Worm (Caenorhabditis elegans) whole organism, L3 larva: ENCODE measurements around the gene bus-19.
"Not testable (repeated sequence)": the region's sequence is repeated elsewhere in the genome, so short reads cannot be mapped to it uniquely, and the experiment has no call there.

Experiments used
- R02D3.7 ChIP-seq: fragments of 150-350 bp; optimal IDR thresholded peaks from 2 replicates; lab custom pipeline; 2014; ENCODE audit warnings: missing biosample characterization, missing genetic modification characterization
- ZK546.5 ChIP-seq: sonication (generic microtip); optimal IDR thresholded peaks from 2 replicates; lab custom pipeline; 2017; ENCODE audit warnings: missing biosample characterization, missing genetic modification characterization
- aly-2 ChIP-seq: fragments of 150-350 bp; optimal IDR thresholded peaks from 2 replicates; lab custom pipeline; 2014; ENCODE audit warnings: missing biosample characterization, missing genetic modification characterization
- ceh-16 ChIP-seq: sonication (generic microtip); optimal IDR thresholded peaks from 2 replicates; lab custom pipeline; 2017; ENCODE audit warnings: missing biosample characterization, missing genetic modification characterization
- ceh-9 ChIP-seq: sonication (generic microtip); optimal IDR thresholded peaks from 2 replicates; lab custom pipeline; 2018; ENCODE audit warnings: missing biosample characterization, missing genetic modification characterization
- daf-12 ChIP-seq: fragments of 150-350 bp; optimal IDR thresholded peaks from 2 replicates; lab custom pipeline; 2014; ENCODE audit warnings: missing biosample characterization, missing genetic modification reagents, missing genetic modification characterization
- egl-5 ChIP-seq: fragments of 150-350 bp; optimal IDR thresholded peaks from 2 replicates; lab custom pipeline; 2017; ENCODE audit warnings: missing biosample characterization, missing genetic modification reagents, missing genetic modification characterization, inconsistent platforms
- elt-1 ChIP-seq: fragments of 150-350 bp; optimal IDR thresholded peaks from 2 replicates; lab custom pipeline; 2014; ENCODE audit warnings: missing biosample characterization, missing genetic modification characterization
- elt-2 ChIP-seq: sonication (generic microtip); optimal IDR thresholded peaks from 2 replicates; lab custom pipeline; 2016; ENCODE audit warnings: missing genetic modification reagents, mild to moderate bottlenecking, missing genetic modification characterization, missing compliant biosample characterization
- eor-1 ChIP-seq, 2 experiments: fragments of 150-350 bp; optimal IDR thresholded peaks; 2 replicates each; lab custom pipeline; 2014 to 2018; ENCODE audit warnings: missing biosample characterization in 2 of 2, missing genetic modification characterization in 2 of 2
- hmg-11 ChIP-seq: sonication (generic microtip); optimal IDR thresholded peaks from 2 replicates; lab custom pipeline; 2016; ENCODE audit warnings: missing genetic modification characterization, missing compliant biosample characterization
- jun-1 ChIP-seq: fragments of 150-350 bp; optimal IDR thresholded peaks from 2 replicates; lab custom pipeline; 2014; ENCODE audit warnings: missing biosample characterization, missing genetic modification reagents, missing genetic modification characterization
- mdl-1 ChIP-seq: fragments of 150-350 bp; optimal IDR thresholded peaks from 2 replicates; lab custom pipeline; 2014; ENCODE audit warnings: missing biosample characterization, missing genetic modification characterization
- mml-1 ChIP-seq: fragments of 150-350 bp; sonication (generic microtip); optimal IDR thresholded peaks from 3 replicates; lab custom pipeline; 2014; ENCODE audit warnings: missing biosample characterization, missing genetic modification characterization
- nfya-1 ChIP-seq: sonication (generic microtip); optimal IDR thresholded peaks from 2 replicates; lab custom pipeline; 2017; ENCODE audit warnings: missing genetic modification characterization, mild to moderate bottlenecking, missing compliant biosample characterization, antibody characterized with exemption, moderate library complexity; ENCODE audit not compliant: insufficient read depth
- nhr-237 ChIP-seq: fragments of 150-350 bp; optimal IDR thresholded peaks from 2 replicates; lab custom pipeline; 2014; ENCODE audit warnings: missing biosample characterization, missing genetic modification characterization
- nhr-28 ChIP-seq: fragments of 150-350 bp; optimal IDR thresholded peaks from 2 replicates; lab custom pipeline; 2014; ENCODE audit warnings: missing biosample characterization, missing genetic modification characterization
- nhr-43 ChIP-seq: sonication (generic microtip); optimal IDR thresholded peaks from 2 replicates; lab custom pipeline; 2016; ENCODE audit warnings: mild to moderate bottlenecking, missing genetic modification characterization, missing compliant biosample characterization; ENCODE audit not compliant: poor library complexity, severe bottlenecking
- pha-4 ChIP-seq: fragments of 150-350 bp; optimal IDR thresholded peaks from 2 replicates; lab custom pipeline; 2014; ENCODE audit warnings: missing biosample characterization, missing genetic modification reagents, missing genetic modification characterization
- pqm-1 ChIP-seq: fragments of 150-350 bp; optimal IDR thresholded peaks from 2 replicates; lab custom pipeline; 2017; ENCODE audit warnings: missing biosample characterization, missing genetic modification characterization, inconsistent platforms
- snpc-4 ChIP-seq: fragments of 150-350 bp; optimal IDR thresholded peaks from 2 replicates; lab custom pipeline; 2014; ENCODE audit warnings: missing biosample characterization, missing genetic modification characterization
- tbx-2 ChIP-seq: sonication (generic microtip); optimal IDR thresholded peaks from 2 replicates; lab custom pipeline; 2016; ENCODE audit warnings: mild to moderate bottlenecking, missing genetic modification characterization, missing compliant biosample characterization
- unc-62 ChIP-seq: fragments of 150-350 bp; sonication (generic microtip); optimal IDR thresholded peaks from 4 replicates; lab custom pipeline; 2014; ENCODE audit warnings: missing biosample characterization, missing genetic modification reagents, missing genetic modification characterization
- ztf-4 ChIP-seq: fragments of 150-350 bp; optimal IDR thresholded peaks from 2 replicates; lab custom pipeline; 2014; ENCODE audit warnings: missing biosample characterization, missing genetic modification characterization

The bus-19 gene

ce11 chrV:12844748-12845147 lies 27.1 kb upstream of the bus-19 start:
- no peak for TF ChIP-seq aly-2
- TF ChIP-seq pqm-1 (tag; lab: Kevin White, UChicago): peak; percentile 56
- TF ChIP-seq, all 47 proteins: peak for 1

DNA sequence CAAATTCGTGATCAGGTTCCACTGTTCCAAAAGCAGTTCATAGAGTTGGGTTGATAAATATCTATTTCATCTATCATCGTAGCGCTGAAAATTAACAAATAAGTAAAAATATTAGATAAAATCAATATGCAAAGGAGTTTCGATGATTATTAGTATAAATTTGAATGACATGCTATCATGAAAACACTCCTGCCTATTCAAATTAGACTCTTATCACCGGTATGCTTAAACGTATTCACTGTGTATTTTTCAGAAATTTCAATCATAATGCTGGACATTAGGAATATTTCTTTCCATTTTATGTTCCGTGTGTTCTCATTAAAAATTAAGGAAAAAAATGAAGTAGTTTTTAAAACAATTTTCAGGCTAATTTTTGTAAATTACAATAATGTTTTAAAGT lies 26.6 kb upstream of the bus-19 start, which contains the start of gene C44H9.6:
TSS of gene C44H9.6 (minus strand) at position 101 of the 400 bp plus-strand sequence.
- TF ChIP-seq elt-2 (tag; lab: Kevin White, UChicago) (peak; percentile 35), eor-1 (tag; optimal IDR thresholded peaks at IDR 0.05; lab: Kevin White, UChicago) (no peak)

DNA sequence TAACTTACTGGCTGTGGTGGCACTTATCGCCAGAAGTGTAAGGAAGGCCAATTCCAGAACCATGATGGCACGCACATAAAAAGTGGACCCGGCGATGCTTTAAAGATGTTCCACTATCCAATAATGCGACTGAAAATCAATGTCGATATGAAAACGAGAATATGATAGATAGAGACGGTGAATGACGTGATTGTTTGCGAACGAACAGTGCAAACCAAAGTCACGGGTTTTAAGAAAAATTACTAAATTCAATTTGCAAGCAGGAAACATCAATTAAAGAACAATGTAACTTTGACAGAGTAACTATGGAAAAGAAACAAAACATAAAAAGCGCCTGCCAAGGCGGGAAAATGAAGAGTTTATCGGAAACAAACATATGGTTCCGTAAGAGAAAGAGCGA lies 22.1 kb upstream of the bus-19 start, which contains the start of gene C44H9.5:
TSS of gene C44H9.5 (minus strand) at position 129 of the 400 bp plus-strand sequence.
- TF ChIP-seq tbx-2 (tag; lab: Kevin White, UChicago): no peak
- no peak for TF ChIP-seq egl-5 (tag; lab: Kevin White, UChicago)
- no peak for TF ChIP-seq nhr-43 (tag; lab: Kevin White, UChicago)
- TF ChIP-seq pqm-1 (tag; lab: Kevin White, UChicago): peak; percentile 66
- no peak for TF ChIP-seq R02D3.7 (tag; lab: Kevin White, UChicago)
- TF ChIP-seq ceh-9 (tag; lab: Kevin White, UChicago): no peak
- no peak for TF ChIP-seq nhr-237 (tag; lab: Kevin White, UChicago)
- peak; percentile 49 for TF ChIP-seq elt-2 (tag; lab: Kevin White, UChicago)

- TF ChIP-seq daf-12 (tag; lab: Kevin White, UChicago) (no peak), jun-1 (tag; lab: Kevin White, UChicago) (peak; percentile 13), pqm-1 (tag; lab: Kevin White, UChicago) (peak; percentile 69), tbx-2 (tag; lab: Kevin White, UChicago) (no peak), elt-2 (tag; lab: Kevin White, UChicago) (peak; percentile 58), R02D3.7 (tag; lab: Kevin White, UChicago) (no peak)
Observed at ce11 chrV:12852355-12852754, 19.5 kb upstream of the bus-19 start.

- TF ChIP-seq elt-2 (tag; lab: Kevin White, UChicago) (peak; percentile 7), R02D3.7 (tag; lab: Kevin White, UChicago) (no peak)
Observed at ce11 chrV:12854766-12855165, 17.1 kb upstream of the bus-19 start, which contains the start of gene C44H9.7. C44H9.7 (minus strand) TSS chrV:12854866.

ce11 chrV:12859144-12859543 lies 12.7 kb upstream of the bus-19 start, which contains the start of gene anp-1:
anp-1 (plus strand) TSS chrV:12859444.
- TF ChIP-seq tbx-2 (tag; lab: Kevin White, UChicago) (no peak), elt-2 (tag; lab: Kevin White, UChicago) (no peak), ztf-4 (tag; lab: Kevin White, UChicago) (no peak), snpc-4 (no peak), mdl-1 (tag; lab: Kevin White, UChicago) (no peak), ceh-16 (no peak), nhr-28 (tag; lab: Kevin White, UChicago) (no peak), ZK546.5 (tag; lab: Kevin White, UChicago) (no peak), pqm-1 (tag; lab: Kevin White, UChicago) (no peak), nfya-1 (tag; lab: Kevin White, UChicago) (no peak), R02D3.7 (tag; lab: Kevin White, UChicago) (no peak), hmg-11 (tag; lab: Kevin White, UChicago) (no peak), unc-62 (no peak)

ce11 chrV:12865615-12866014 lies 6.2 kb upstream of the bus-19 start, which contains the start of gene T07F10.5:
T07F10.5 (plus strand) TSS chrV:12865915.
- TF ChIP-seq mml-1, ztf-4, daf-12 (tag; lab: Kevin White, UChicago): not testable (repeated sequence)

- TF ChIP-seq nhr-28 (tag; lab: Kevin White, UChicago) (no peak), pha-4 (tag; lab: Kevin White, UChicago) (peak; percentile 49), elt-1 (no peak)
Observed at ce11 chrV:12867997-12868396, 3.9 kb upstream of the bus-19 start, which contains the start of gene nspg-1. nspg-1 (minus strand) TSS chrV:12868097.
